Fruit fly (Drosophila melanogaster): ENCODE results near the gene CG14420.
A peak's percentile ranks its signal among the peaks of the same experiment; 100 is the strongest.

dm6 chrX:2914091-2914490 is 24.6 kb upstream of the CG14420 start:
- peak; percentile 5 for TF ChIP-seq CG9948 (tag; optimal IDR thresholded peaks at IDR 0.05)
- TF ChIP-seq CG17806 (tag; optimal IDR thresholded peaks at IDR 0.05): no peak
- TF ChIP-seq CG10348 (GFP tag; IDR thresholded peaks at IDR 0.05): no peak
- TF ChIP-seq Ets98B (GFP tag; IDR thresholded peaks at IDR 0.05): no peak
- TF ChIP-seq CG34367 (tag; optimal IDR thresholded peaks at IDR 0.05): no peak
- no peak for TF ChIP-seq Snoo (tag; optimal IDR thresholded peaks at IDR 0.05)
- no peak for TF ChIP-seq CG4496 (GFP tag; IDR thresholded peaks at IDR 0.05)
- TF ChIP-seq CG13204 (GFP tag; optimal IDR thresholded peaks at IDR 0.05): no peak
- no peak for TF ChIP-seq fd96Ca (GFP tag; IDR thresholded peaks at IDR 0.05)
- no peak for TF ChIP-seq gl (tag; optimal IDR thresholded peaks at IDR 0.05)
- no peak for TF ChIP-seq D1 (tag; optimal IDR thresholded peaks at IDR 0.05)

All from whole organism, pupa.